Fruit fly (Drosophila melanogaster): ENCODE data around the gene Keap1.

Keap1 gene

DNA sequence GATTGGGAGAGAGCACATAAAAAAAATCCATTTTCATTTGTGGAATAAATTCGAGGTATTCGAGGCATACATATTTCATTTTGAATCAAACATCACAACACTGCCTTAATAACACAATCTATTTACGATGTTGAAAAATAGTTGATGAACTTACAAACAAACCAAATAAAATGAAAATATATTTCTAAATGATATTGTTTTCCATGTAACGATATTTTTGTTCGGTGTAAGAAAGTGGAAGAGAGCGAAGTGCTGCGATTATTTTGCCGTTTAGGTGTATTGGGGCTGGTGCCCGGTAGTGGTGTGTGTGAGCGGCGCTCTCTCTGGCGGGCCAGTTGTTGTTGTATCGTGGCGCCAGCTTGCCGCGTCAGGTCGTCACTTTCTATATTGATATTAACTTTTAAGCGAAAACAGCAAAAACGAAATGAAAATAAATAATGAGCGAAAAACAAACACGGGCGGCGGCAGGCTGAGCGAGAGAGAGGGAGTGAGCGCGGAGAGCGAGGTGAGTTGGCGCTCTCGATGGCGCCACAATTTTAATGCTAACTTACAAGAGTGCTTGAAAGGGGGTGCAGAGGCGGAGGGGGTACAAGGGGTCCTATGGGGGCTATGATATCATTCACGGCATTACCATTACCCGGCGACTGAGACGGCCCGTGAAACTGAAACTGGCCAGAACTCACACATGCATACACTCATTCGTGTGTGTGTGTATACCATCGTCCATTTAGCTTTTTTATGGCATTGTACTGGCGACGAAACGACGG is 14.5 kb downstream of the Keap1 start (continued):
- TF ChIP-seq gfzf (GFP tag; optimal IDR thresholded peaks at IDR 0.05) = no peak
- no peak for TF ChIP-seq BEAF-32 (GFP tag; optimal IDR thresholded peaks at IDR 0.05)
- peak; percentile 98 for TF ChIP-seq gem (tag; optimal IDR thresholded peaks at IDR 0.05)
- peak; percentile 78 for TF ChIP-seq CG7357 (GFP tag; IDR thresholded peaks at IDR 0.05)
- TF ChIP-seq CG3995 (GFP tag; optimal IDR thresholded peaks at IDR 0.05) = peak; percentile 60
- TF ChIP-seq CG2116 (GFP tag; optimal IDR thresholded peaks at IDR 0.05) = peak; percentile 66
- peak; percentile 82 for TF ChIP-seq CG30431 (GFP tag; optimal IDR thresholded peaks at IDR 0.05)
- TF ChIP-seq Neu2 (GFP tag; optimal IDR thresholded peaks at IDR 0.05; ENCODE audit: borderline replicate concordance) = peak; percentile 56
- no peak for TF ChIP-seq unc-4 (GFP tag; IDR thresholded peaks at IDR 0.05; ENCODE audit: partially characterized antibody)
- peak; percentile 97 for TF ChIP-seq PHDP (tag; optimal IDR thresholded peaks at IDR 0.05)
- TF ChIP-seq Hmx (GFP tag; optimal IDR thresholded peaks at IDR 0.05) = peak; percentile 91
- peak; percentile 65 for TF ChIP-seq CG7928 (GFP tag; optimal IDR thresholded peaks at IDR 0.05)
- peak; percentile 91 for TF ChIP-seq HLH54F (GFP tag; optimal IDR thresholded peaks at IDR 0.05)
- TF ChIP-seq toy (GFP tag; IDR thresholded peaks at IDR 0.05) = peak; percentile 67; the same call in 1 of the 2 replicates
- TF ChIP-seq Eip74EF (GFP tag; optimal IDR thresholded peaks at IDR 0.05) = peak in 1 of 2 experiments; percentile 95
- TF ChIP-seq CG6765 (GFP tag; optimal IDR thresholded peaks at IDR 0.05) = peak; percentile 84
- peak; percentile 83 for TF ChIP-seq sob (GFP tag; IDR thresholded peaks at IDR 0.05)
- peak; percentile 66 for TF ChIP-seq CG4404 (GFP tag; IDR thresholded peaks at IDR 0.05)
- TF ChIP-seq gcm2 (GFP tag; optimal IDR thresholded peaks at IDR 0.05) = peak; percentile 86
- peak; percentile 95 for TF ChIP-seq CG10979 (tag; optimal IDR thresholded peaks at IDR 0.05)
- peak; percentile 89 for TF ChIP-seq nerfin-1 (tag; optimal IDR thresholded peaks at IDR 0.05)
- TF ChIP-seq CG1603 (tag; optimal IDR thresholded peaks at IDR 0.05) = peak; percentile 96
- 0 out of 3 replicates have a peak, but pooled peaks have one; percentile 54 for TF ChIP-seq C15 (GFP tag; IDR thresholded peaks at IDR 0.05)
- TF ChIP-seq Hr3 (GFP tag; optimal IDR thresholded peaks at IDR 0.05) = peak; percentile 95
- peak; percentile 90 for TF ChIP-seq CG13775 (GFP tag; optimal IDR thresholded peaks at IDR 0.05)
- peak; percentile 75 for TF ChIP-seq CG31388 (GFP tag; optimal IDR thresholded peaks at IDR 0.05)
- TF ChIP-seq fru (optimal IDR thresholded peaks at IDR 0.05) = no peak
- peak; percentile 96 for TF ChIP-seq oc (tag; optimal IDR thresholded peaks at IDR 0.05)
- TF ChIP-seq Gsc (GFP tag; IDR thresholded peaks at IDR 0.05) = no peak
- TF ChIP-seq danr (GFP tag; IDR thresholded peaks at IDR 0.05) = peak; percentile 82
- 0 out of 3 replicates have a peak, but pooled peaks have one; percentile 47 for TF ChIP-seq jigr1 (GFP tag; IDR thresholded peaks at IDR 0.05)
- peak; percentile 98 for TF ChIP-seq CG2120 (GFP tag; optimal IDR thresholded peaks at IDR 0.05)
- TF ChIP-seq CG10366 (GFP tag; IDR thresholded peaks at IDR 0.05) = peak; percentile 87
- TF ChIP-seq slou (GFP tag; optimal IDR thresholded peaks at IDR 0.05) = peak; percentile 56
- peak; percentile 91 for TF ChIP-seq Blimp-1 (GFP tag; optimal IDR thresholded peaks at IDR 0.05)
- TF ChIP-seq fd64A (GFP tag; optimal IDR thresholded peaks at IDR 0.05) = peak; percentile 85
- TF ChIP-seq CG7839 (tag; optimal IDR thresholded peaks at IDR 0.05) = peak; percentile 95
- TF ChIP-seq tna (GFP tag; IDR thresholded peaks at IDR 0.05; ENCODE audit: partially characterized antibody) = no peak
- peak; percentile 82 for TF ChIP-seq CG3163 (GFP tag; optimal IDR thresholded peaks at IDR 0.05)
- TF ChIP-seq CG8924 (tag; optimal IDR thresholded peaks at IDR 0.05) = peak; percentile 97
- TF ChIP-seq MTF-1 (GFP tag; optimal IDR thresholded peaks at IDR 0.05; ENCODE audit: borderline replicate concordance) = peak; percentile 62
- peak; percentile 95 for TF ChIP-seq Ptx1 (GFP tag; IDR thresholded peaks at IDR 0.05)
- 0 out of 3 replicates have a peak, but pooled peaks have one; percentile 37 for TF ChIP-seq Opbp (GFP tag; IDR thresholded peaks at IDR 0.05; ENCODE audit: partially characterized antibody)
- TF ChIP-seq nmo (GFP tag; optimal IDR thresholded peaks at IDR 0.05) = peak; percentile 95
- peak; percentile 59; the same call in 1 of the 2 replicates for TF ChIP-seq CG17612 (GFP tag; IDR thresholded peaks at IDR 0.05)
- peak; percentile 16 for TF ChIP-seq stwl (tag; optimal IDR thresholded peaks at IDR 0.05)
- TF ChIP-seq Bgb (GFP tag; IDR thresholded peaks at IDR 0.05; ENCODE audit: partially characterized antibody) = peak; percentile 56; the same call in 1 of the 2 replicates
- TF ChIP-seq CG31365 (tag; optimal IDR thresholded peaks at IDR 0.05) = peak; percentile 75

All from whole organism, embryonic.